Worm (Caenorhabditis elegans): Measurements from ENCODE around the gene srm-6.

Gene srm-6

DNA sequence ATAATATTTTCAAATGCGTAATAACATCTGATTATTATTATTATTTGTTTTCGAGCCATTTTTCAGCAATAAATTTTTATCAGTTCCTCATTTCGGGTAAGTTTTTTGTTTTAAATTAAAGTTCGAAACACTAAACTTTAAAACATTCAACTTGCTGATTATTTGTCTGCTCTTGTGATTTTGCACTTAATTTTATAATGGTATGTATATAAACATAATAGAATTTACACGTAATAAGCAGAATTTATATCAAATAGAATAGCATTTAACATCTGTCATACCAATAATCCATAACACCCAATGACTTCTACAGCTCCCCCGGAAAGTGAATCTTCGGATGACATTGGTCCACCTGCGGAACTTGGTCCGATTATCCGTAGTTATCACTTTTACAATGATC lies 3.6 kb upstream of the srm-6 start, which contains the start of gene srm-4:
TSS of gene srm-4 (plus strand) at position 301 of the 400 bp plus-strand sequence.
- no peak for TF ChIP-seq zip-5 (tag; optimal IDR thresholded peaks at IDR 0.05)
- TF ChIP-seq pros-1 (tag; optimal IDR thresholded peaks at IDR 0.05), result no peak
- no peak for TF ChIP-seq ama-1 (optimal IDR thresholded peaks at IDR 0.05)
- TF ChIP-seq fax-1 (tag; optimal IDR thresholded peaks at IDR 0.05), result no peak

DNA sequence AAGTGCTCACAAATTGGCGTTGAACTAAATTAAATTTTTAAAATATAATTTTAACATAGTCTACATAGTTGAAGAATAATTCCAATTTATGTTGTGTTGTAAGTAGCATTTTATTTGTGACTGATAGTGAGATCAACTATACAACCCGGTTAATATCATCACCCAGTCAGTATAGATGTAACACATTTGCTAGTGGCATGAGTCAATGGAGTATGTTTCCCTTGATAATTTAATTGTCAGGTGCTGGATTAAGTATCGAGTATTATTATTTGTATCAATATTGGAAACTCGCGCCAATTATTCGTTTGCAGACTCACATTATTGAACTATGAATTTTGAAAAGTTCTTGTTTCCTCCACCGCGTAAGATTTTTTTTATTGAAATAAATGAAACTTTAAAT lies 1.9 kb upstream of the srm-6 start, which contains the start of gene srm-5:
TSS of gene srm-5 (plus strand) at position 301 of the 400 bp plus-strand sequence.
- TF ChIP-seq ceh-48 (tag; optimal IDR thresholded peaks at IDR 0.05) (no peak), pat-9 (tag; optimal IDR thresholded peaks at IDR 0.05) (no peak), syd-9 (tag; optimal IDR thresholded peaks at IDR 0.05) (no peak), ceh-34 (tag; optimal IDR thresholded peaks at IDR 0.05) (no peak), fkh-6 (tag; optimal IDR thresholded peaks at IDR 0.05) (no peak), ceh-9 (tag; optimal IDR thresholded peaks at IDR 0.05) (no peak), ama-1 (optimal IDR thresholded peaks at IDR 0.05) (no peak), odd-2 (tag; optimal IDR thresholded peaks at IDR 0.05) (no peak), nhr-232 (tag; optimal IDR thresholded peaks at IDR 0.05) (no peak), madf-2 (tag; optimal IDR thresholded peaks at IDR 0.05) (no peak), ttx-3 (tag; optimal IDR thresholded peaks at IDR 0.05) (no peak), rnt-1 (tag; optimal IDR thresholded peaks at IDR 0.05) (no peak), zip-5 (tag; optimal IDR thresholded peaks at IDR 0.05) (no peak), unc-55 (GFP tag; optimal IDR thresholded peaks at IDR 0.05) (no peak), che-1 (tag; optimal IDR thresholded peaks at IDR 0.05) (no peak), tbx-2 (tag; optimal IDR thresholded peaks at IDR 0.05) (no peak), gmeb-2 (tag; optimal IDR thresholded peaks at IDR 0.05) (no peak), pros-1 (tag; optimal IDR thresholded peaks at IDR 0.05) (no peak), ceh-24 (tag; optimal IDR thresholded peaks at IDR 0.05) (no peak), lin-11 (tag; optimal IDR thresholded peaks at IDR 0.05) (no peak)

DNA sequence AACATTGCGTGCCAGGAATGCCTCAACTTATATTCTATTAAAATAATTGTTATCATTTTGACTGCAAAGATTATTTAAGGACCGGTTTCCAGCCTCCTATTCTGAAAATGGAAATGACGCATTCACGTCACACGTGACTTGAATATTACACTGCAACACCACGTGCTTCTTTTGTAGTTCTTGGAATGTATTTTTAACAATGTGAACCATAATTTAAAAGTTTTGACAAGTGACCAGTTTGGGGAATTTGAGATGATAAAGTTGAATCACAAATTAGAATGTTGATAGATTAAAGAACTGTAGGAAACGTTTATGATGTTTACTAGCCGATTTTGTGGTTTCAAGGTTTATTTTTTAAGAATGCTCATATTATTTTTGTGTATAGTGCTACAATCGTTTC lies 4.9 kb downstream of the srm-6 start, which contains the start of gene F47B8.10:
TSS of gene F47B8.10 (plus strand) at position 301 of the 400 bp plus-strand sequence.
- no peak for TF ChIP-seq K02D7.2 (tag; optimal IDR thresholded peaks at IDR 0.05)
- TF ChIP-seq madf-2 (tag; optimal IDR thresholded peaks at IDR 0.05), result no peak
- TF ChIP-seq C38D4.7 (GFP tag; optimal IDR thresholded peaks at IDR 0.05), result no peak
- no peak for TF ChIP-seq ceh-30 (tag; optimal IDR thresholded peaks at IDR 0.05)
- TF ChIP-seq nhr-232 (tag; optimal IDR thresholded peaks at IDR 0.05), result no peak
- TF ChIP-seq ceh-31 (tag; optimal IDR thresholded peaks at IDR 0.05), result no peak
- no peak for TF ChIP-seq ceh-24 (tag; optimal IDR thresholded peaks at IDR 0.05)
- no peak for TF ChIP-seq T23F11.4 (GFP tag; optimal IDR thresholded peaks at IDR 0.05)
- no peak for TF ChIP-seq ceh-9 (tag; optimal IDR thresholded peaks at IDR 0.05)
- TF ChIP-seq odd-2 (tag; optimal IDR thresholded peaks at IDR 0.05), result no peak
- no peak for TF ChIP-seq elt-4 (tag; optimal IDR thresholded peaks at IDR 0.05)
- no peak for TF ChIP-seq lim-6 (tag; optimal IDR thresholded peaks at IDR 0.05)
- no peak for TF ChIP-seq pha-2 (tag; optimal IDR thresholded peaks at IDR 0.05)
- TF ChIP-seq zip-5 (tag; optimal IDR thresholded peaks at IDR 0.05), result no peak
- no peak for TF ChIP-seq elt-2 (tag; optimal IDR thresholded peaks at IDR 0.05)
- TF ChIP-seq ets-4 (tag; optimal IDR thresholded peaks at IDR 0.05), result no peak
- no peak for TF ChIP-seq tbx-2 (tag; optimal IDR thresholded peaks at IDR 0.05)
- no peak for TF ChIP-seq Y22D7AL.16 (tag; optimal IDR thresholded peaks at IDR 0.05)
- TF ChIP-seq tbx-7 (tag; optimal IDR thresholded peaks at IDR 0.05), result no peak

DNA sequence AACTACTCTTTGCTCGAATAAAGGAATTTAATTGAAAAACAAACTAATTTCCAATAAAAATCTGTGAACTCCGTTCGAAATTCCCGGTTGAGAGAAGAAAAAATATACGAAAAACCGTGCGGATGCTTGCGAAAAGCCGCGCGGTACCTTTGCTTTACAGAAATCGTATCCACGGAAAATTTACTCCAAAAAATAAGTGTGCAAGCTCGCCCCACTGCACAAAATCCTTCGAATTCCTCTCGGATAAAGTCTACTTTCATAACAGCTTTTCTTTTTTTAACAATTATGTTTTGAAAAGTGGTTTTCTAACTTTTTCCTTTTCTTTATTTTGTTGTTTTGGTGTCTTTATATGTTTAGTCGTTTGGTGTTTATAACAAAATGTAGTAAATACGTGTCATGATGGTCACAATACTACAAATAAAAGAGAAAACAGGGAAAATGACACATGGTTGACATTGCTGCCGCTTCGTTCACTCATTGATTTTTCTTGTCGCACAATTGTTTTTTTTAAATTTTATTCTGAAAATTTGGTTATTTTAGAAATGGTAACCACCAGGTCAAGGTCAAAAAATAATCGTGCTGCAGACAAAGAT lies 10.6 kb downstream of the srm-6 start, which contains the start of gene cept-2:
TSS of gene cept-2 (plus strand) at position 533 of the 593 bp plus-strand sequence.
- TF ChIP-seq nhr-232 (tag; optimal IDR thresholded peaks at IDR 0.05) (no peak), pax-1 (tag; optimal IDR thresholded peaks at IDR 0.05) (peak; percentile 75), unc-86 (tag; optimal IDR thresholded peaks at IDR 0.05) (peak; percentile 59), hlh-13 (GFP tag; optimal IDR thresholded peaks at IDR 0.05) (no peak), tbx-7 (tag; optimal IDR thresholded peaks at IDR 0.05) (peak; percentile 65), ref-2 (tag; optimal IDR thresholded peaks at IDR 0.05) (peak; percentile 91), K02D7.2 (tag; optimal IDR thresholded peaks at IDR 0.05) (no peak), pqm-1 (tag; optimal IDR thresholded peaks at IDR 0.05) (peak; percentile 8), ceh-24 (tag; optimal IDR thresholded peaks at IDR 0.05) (no peak), ttx-3 (tag; optimal IDR thresholded peaks at IDR 0.05) (no peak), unc-3 (GFP tag; conservative IDR thresholded peaks at IDR 0.05) (no peak), unc-3 (tag; optimal IDR thresholded peaks at IDR 0.05) (no peak), lin-11 (tag; optimal IDR thresholded peaks at IDR 0.05) (no peak), hlh-30 (tag; optimal IDR thresholded peaks at IDR 0.05; ENCODE audit: insufficient read depth) (peak; percentile 4), ceh-45 (GFP tag; IDR thresholded peaks at IDR 0.05) (no peak), fkh-6 (tag; optimal IDR thresholded peaks at IDR 0.05) (no peak), unc-55 (GFP tag; optimal IDR thresholded peaks at IDR 0.05) (no peak), pha-4 (tag; optimal IDR thresholded peaks at IDR 0.05) (no peak), ceh-6 (GFP tag; optimal IDR thresholded peaks at IDR 0.05) (no peak), ceh-18 (tag; optimal IDR thresholded peaks at IDR 0.05) (peak; percentile 77), ztf-16 (tag; optimal IDR thresholded peaks at IDR 0.05) (peak; percentile 57), ets-4 (tag; optimal IDR thresholded peaks at IDR 0.05) (peak; percentile 46), ceh-30 (tag; optimal IDR thresholded peaks at IDR 0.05) (no peak), pat-9 (tag; optimal IDR thresholded peaks at IDR 0.05) (no peak)
